Worm (Caenorhabditis elegans) whole organism, late embryonic: ENCODE measurements around the gene sgcb-1.

Experiments used
- ceh-9 ChIP-seq: sonication (generic microtip); optimal IDR thresholded peaks from 2 replicates; lab custom pipeline; 2016; ENCODE audit warnings: mild to moderate bottlenecking, missing genetic modification characterization, inconsistent platforms, missing compliant biosample characterization
- fkh-10 ChIP-seq: fragments of 150-350 bp; optimal IDR thresholded peaks from 2 replicates; lab custom pipeline; 2014; ENCODE audit warnings: missing biosample characterization, missing genetic modification reagents, missing genetic modification characterization
- odd-2 ChIP-seq: sonication (generic microtip); optimal IDR thresholded peaks from 2 replicates; lab custom pipeline; 2017; ENCODE audit warnings: antibody characterized with exemption, mild to moderate bottlenecking, missing genetic modification characterization, missing compliant biosample characterization

ce11 chrII:370394-370793, 44.3 kb downstream of the sgcb-1 start:
- TF ChIP-seq ceh-9 (tag; lab: Kevin White, UChicago) (no peak), odd-2 (tag; lab: Kevin White, UChicago) (no peak), fkh-10 (GFP tag; lab: Kevin White, UChicago) (no peak)
